Worm (Caenorhabditis elegans) whole organism, mixed stage, embryonic: ENCODE measurements around the gene cgp-1.

Experiments used
- elt-1 ChIP-seq: sonication (generic microtip); optimal IDR thresholded peaks from 2 replicates; lab custom pipeline; 2017; ENCODE audit warnings: missing genetic modification characterization, mild to moderate bottlenecking, missing compliant biosample characterization, antibody characterized with exemption, moderate library complexity, borderline replicate concordance; ENCODE audit not compliant: insufficient read depth
- lin-13 ChIP-seq: fragments of 150-350 bp; optimal IDR thresholded peaks from 2 replicates; lab custom pipeline; 2014; ENCODE audit warnings: missing biosample characterization, missing genetic modification characterization
- mep-1 ChIP-seq: fragments of 150-350 bp; optimal IDR thresholded peaks from 2 replicates; lab custom pipeline; 2017; ENCODE audit warnings: missing biosample characterization, missing genetic modification reagents, missing genetic modification characterization, inconsistent platforms
- nhr-12 ChIP-seq: fragments of 150-350 bp; optimal IDR thresholded peaks from 2 replicates; lab custom pipeline; 2014; ENCODE audit warnings: missing biosample characterization, missing genetic modification characterization
- nhr-2 ChIP-seq: fragments of 150-350 bp; optimal IDR thresholded peaks from 2 replicates; lab custom pipeline; 2014; ENCODE audit warnings: missing biosample characterization, missing genetic modification characterization
- nhr-28 ChIP-seq: fragments of 150-350 bp; optimal IDR thresholded peaks from 2 replicates; lab custom pipeline; 2014; ENCODE audit warnings: missing biosample characterization, missing genetic modification characterization
- nhr-76 ChIP-seq: sonication (generic microtip); optimal IDR thresholded peaks from 2 replicates; lab custom pipeline; 2017; ENCODE audit warnings: missing biosample characterization, missing genetic modification characterization
- snpc-4 ChIP-seq: fragments of 150-350 bp; optimal IDR thresholded peaks from 2 replicates; lab custom pipeline; 2014; ENCODE audit warnings: missing biosample characterization, missing genetic modification characterization
- sptf-1 ChIP-seq: sonication (generic microtip); optimal IDR thresholded peaks from 2 replicates; lab custom pipeline; 2017; ENCODE audit warnings: mild to moderate bottlenecking, missing genetic modification characterization, moderate library complexity, missing compliant biosample characterization
- unc-39 ChIP-seq: fragments of 150-350 bp; optimal IDR thresholded peaks from 2 replicates; lab custom pipeline; 2014; ENCODE audit warnings: missing biosample characterization, missing genetic modification characterization
- unc-62 ChIP-seq: fragments of 150-350 bp; optimal IDR thresholded peaks from 2 replicates; lab custom pipeline; 2014; ENCODE audit warnings: missing biosample characterization, missing genetic modification reagents, missing genetic modification characterization
- zip-8 ChIP-seq: fragments of 150-350 bp; optimal IDR thresholded peaks from 2 replicates; lab custom pipeline; 2014; ENCODE audit warnings: missing biosample characterization, missing genetic modification characterization

DNA sequence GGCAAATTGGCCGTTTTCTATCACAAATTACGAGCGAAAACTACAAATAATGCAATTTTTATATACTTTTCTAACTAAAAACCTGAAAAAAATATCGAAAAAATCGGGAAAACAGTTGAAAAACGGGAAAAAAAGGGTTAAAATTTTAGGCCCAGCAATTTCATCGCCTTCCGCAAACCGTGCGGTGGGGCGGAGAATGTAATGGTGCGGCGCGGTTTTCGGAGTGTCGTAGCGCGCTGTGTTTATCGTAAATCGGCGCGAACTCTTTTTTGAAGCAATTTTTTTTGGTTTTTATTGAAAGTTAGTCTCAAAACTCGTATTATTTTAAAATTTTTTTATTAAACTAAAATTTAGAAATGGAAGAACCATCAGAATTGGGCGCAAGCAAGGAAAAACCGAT, 18.1 kb downstream of the cgp-1 start, which contains the start of gene picd-1:
- TF ChIP-seq unc-62 (GFP tag; lab: Kevin White, UChicago) (no peak), unc-39 (tag; lab: Kevin White, UChicago) (no peak), snpc-4 (no peak), nhr-28 (tag; lab: Kevin White, UChicago) (no peak), sptf-1 (peak; percentile 58), mep-1 (tag; lab: Kevin White, UChicago) (peak; percentile 85), nhr-12 (tag; lab: Kevin White, UChicago) (no peak), lin-13 (tag; lab: Kevin White, UChicago) (peak; percentile 88), nhr-76 (no peak), nhr-2 (tag; lab: Kevin White, UChicago) (no peak), zip-8 (tag; lab: Kevin White, UChicago) (no peak), elt-1 (tag; lab: Kevin White, UChicago) (no peak)
